Worm (Caenorhabditis elegans) whole organism, L3 larva: Measurements from ENCODE around the gene R04B5.5.

Experiments
- ama-1 ChIP-seq: fragments of 150-350 bp; optimal IDR thresholded peaks from 2 replicates; lab custom pipeline; 2018
- ceh-28 ChIP-seq: fragments of 150-350 bp; optimal IDR thresholded peaks from 2 replicates; lab custom pipeline; 2014; ENCODE audit warnings: missing biosample characterization, missing genetic modification reagents, missing genetic modification characterization
- ceh-9 ChIP-seq: sonication (generic microtip); optimal IDR thresholded peaks from 2 replicates; lab custom pipeline; 2018; ENCODE audit warnings: missing biosample characterization, missing genetic modification characterization
- elt-1 ChIP-seq: fragments of 150-350 bp; optimal IDR thresholded peaks from 2 replicates; lab custom pipeline; 2014; ENCODE audit warnings: missing biosample characterization, missing genetic modification characterization
- nhr-11 ChIP-seq: fragments of 150-350 bp; optimal IDR thresholded peaks from 2 replicates; lab custom pipeline; 2014; ENCODE audit warnings: missing biosample characterization, missing genetic modification characterization
- skn-1 ChIP-seq: fragments of 150-350 bp; optimal IDR thresholded peaks from 2 replicates; lab custom pipeline; 2014; ENCODE audit warnings: missing biosample characterization, missing genetic modification characterization

ce11 chrV:10124799-10125548 lies 37.7 kb downstream of the R04B5.5 start, which contains the start of gene C08B6.10:
- TF ChIP-seq ceh-9 (no peak), ama-1 (lab: Kevin White, UChicago) (no peak), skn-1 (tag; lab: Kevin White, UChicago) (no peak), nhr-11 (tag; lab: Kevin White, UChicago) (no peak), elt-1 (no peak), ceh-28 (tag; lab: Kevin White, UChicago) (no peak)
